Fruit fly (Drosophila melanogaster): ENCODE data around the gene AIF.

- TF ChIP-seq CG3407 (GFP tag; optimal IDR thresholded peaks at IDR 0.05): no peak
- no peak for TF ChIP-seq CG14441 (GFP tag; IDR thresholded peaks at IDR 0.05)
- TF ChIP-seq Gug (GFP tag; IDR thresholded peaks at IDR 0.05): no peak
- TF ChIP-seq gcm (GFP tag; optimal IDR thresholded peaks at IDR 0.05): no peak
- no peak for TF ChIP-seq hbn (GFP tag; IDR thresholded peaks at IDR 0.05; ENCODE audit: partially characterized antibody)
- TF ChIP-seq E2f2 (GFP tag; IDR thresholded peaks at IDR 0.05): peak; percentile 61
- peak; percentile 93 for TF ChIP-seq CG34422 (GFP tag; IDR thresholded peaks at IDR 0.05)
- no peak for TF ChIP-seq Tbp (GFP tag; optimal IDR thresholded peaks at IDR 0.05)
- no peak for TF ChIP-seq GATAe (GFP tag; conservative IDR thresholded peaks at IDR 0.05)
Observed at dm6 chr2L:2151544-2152290, at the start of gene AIF.
